Worm (Caenorhabditis elegans) whole organism, L1 larva: ENCODE data around the gene F56F10.2.

Source experiments
- efl-3 ChIP-seq: fragments of 200-800 bp; sonication (Bioruptor generic); optimal IDR thresholded peaks from 2 replicates; lab custom pipeline; 2018; ENCODE audit warnings: mild to moderate bottlenecking, missing genetic modification characterization, missing compliant biosample characterization
- egl-13 ChIP-seq: sonication (generic microtip); optimal IDR thresholded peaks from 2 replicates; lab custom pipeline; 2016; ENCODE audit warnings: missing genotype, missing genetic modification reagents, missing genetic modification characterization, missing compliant biosample characterization
- jun-1 ChIP-seq: fragments of 150-350 bp; optimal IDR thresholded peaks from 2 replicates; lab custom pipeline; 2014; ENCODE audit warnings: missing biosample characterization, missing genetic modification reagents, missing genetic modification characterization
- lin-13 ChIP-seq: fragments of 150-350 bp; optimal IDR thresholded peaks from 2 replicates; lab custom pipeline; 2014; ENCODE audit warnings: missing biosample characterization, missing genetic modification reagents, missing genetic modification characterization
- lsy-2 ChIP-seq, 2 experiments: fragments of 150-350 bp; optimal IDR thresholded peaks; 2 replicates each; lab custom pipeline; 2014; ENCODE audit warnings: missing biosample characterization in 2 of 2, missing genetic modification characterization in 2 of 2
- nhr-28 ChIP-seq: fragments of 150-350 bp; optimal IDR thresholded peaks from 2 replicates; lab custom pipeline; 2014; ENCODE audit warnings: missing biosample characterization, missing genetic modification characterization
- nhr-77 ChIP-seq: fragments of 150-350 bp; optimal IDR thresholded peaks from 2 replicates; lab custom pipeline; 2014; ENCODE audit warnings: missing biosample characterization, missing genetic modification characterization
- pag-3 ChIP-seq: sonication (generic microtip); optimal IDR thresholded peaks from 2 replicates; lab custom pipeline; 2017; ENCODE audit warnings: missing genetic modification characterization, mild to moderate bottlenecking, missing compliant biosample characterization, antibody characterized with exemption, borderline replicate concordance; ENCODE audit not compliant: insufficient read depth
- skn-1 ChIP-seq: fragments of 150-350 bp; optimal IDR thresholded peaks from 2 replicates; lab custom pipeline; 2014; ENCODE audit warnings: missing biosample characterization, missing genetic modification characterization
- unc-130 ChIP-seq: fragments of 150-350 bp; optimal IDR thresholded peaks from 2 replicates; lab custom pipeline; 2017; ENCODE audit warnings: missing biosample characterization, missing genetic modification characterization, inconsistent platforms
- unc-62 ChIP-seq: fragments of 150-350 bp; optimal IDR thresholded peaks from 2 replicates; lab custom pipeline; 2014; ENCODE audit warnings: missing biosample characterization, missing genetic modification reagents, missing genetic modification characterization
- xbp-1 ChIP-seq: sonication (generic microtip); optimal IDR thresholded peaks from 2 replicates; lab custom pipeline; 2016; ENCODE audit warnings: missing genetic modification characterization, missing compliant biosample characterization

- TF ChIP-seq pag-3 (tag; lab: Kevin White, UChicago) (no peak), unc-62 (GFP tag; lab: Kevin White, UChicago) (no peak), efl-3 (GFP tag; lab: Kevin White, UChicago) (no peak), jun-1 (tag; lab: Kevin White, UChicago) (no peak), egl-13 (tag; lab: Kevin White, UChicago) (no peak), skn-1 (no peak), nhr-28 (tag; lab: Kevin White, UChicago) (no peak), nhr-77 (tag; lab: Kevin White, UChicago) (no peak), lin-13 (GFP tag; lab: Kevin White, UChicago) (no peak), lsy-2 (tag; optimal IDR thresholded peaks at IDR 0.05; lab: Kevin White, UChicago) (no peak), xbp-1 (no peak), unc-130 (no peak)
Measured at ce11 chrX:902512-902911, 43.1 kb downstream of the F56F10.2 start, which contains the start of gene ZC13.10.
